Fruit fly (Drosophila melanogaster) whole organism, embryonic: Measurements from ENCODE around the gene smg.

ENCODE experiments used
- Antp ChIP-seq: fragments of 200-800 bp; sonication (Bioruptor generic); optimal IDR thresholded peaks from 3 replicates; lab custom pipeline; 2016; ENCODE audit warnings: missing biosample characterization, missing genetic modification characterization
- CG10462 ChIP-seq: fragments of 200-800 bp; sonication (Bioruptor generic); optimal IDR thresholded peaks from 2 replicates; lab custom pipeline; 2016; ENCODE audit warnings: missing biosample characterization, missing genetic modification characterization
- CG11456 ChIP-seq: fragments of 200-800 bp; sonication (Bioruptor generic); IDR thresholded peaks from 3 replicates; pipeline ENCODE4 v1.3.6; 2022; ENCODE audit warnings: missing biosample characterization, missing genetic modification characterization
- CG12104 ChIP-seq: fragments of 200-800 bp; sonication (Bioruptor generic); optimal IDR thresholded peaks from 3 replicates; lab custom pipeline; 2016; ENCODE audit warnings: missing biosample characterization, missing genetic modification characterization
- CG12391 ChIP-seq: fragments of 200-800 bp; sonication (Bioruptor generic); optimal IDR thresholded peaks from 3 replicates; lab custom pipeline; 2018; ENCODE audit warnings: missing biosample characterization, mild to moderate bottlenecking, missing genetic modification characterization, moderate library complexity
- CG15601 ChIP-seq: fragments of 200-800 bp; sonication (Bioruptor generic); optimal IDR thresholded peaks from 3 replicates; lab custom pipeline; 2019; ENCODE audit warnings: missing biosample characterization, mild to moderate bottlenecking, missing genetic modification characterization, moderate library complexity
- CG17802 ChIP-seq: fragments of 200-800 bp; sonication (Bioruptor generic); optimal IDR thresholded peaks from 2 replicates; lab custom pipeline; 2018; ENCODE audit warnings: missing biosample characterization, mild to moderate bottlenecking, missing genetic modification characterization, moderate library complexity
- CG18619 ChIP-seq: fragments of 200-800 bp; sonication (Bioruptor generic); optimal IDR thresholded peaks from 3 replicates; lab custom pipeline; 2017; ENCODE audit warnings: missing biosample characterization, mild to moderate bottlenecking, missing genetic modification characterization
- CG3065 ChIP-seq: fragments of 200-800 bp; sonication (Bioruptor generic); optimal IDR thresholded peaks from 2 replicates; lab custom pipeline; 2016; ENCODE audit warnings: missing biosample characterization, missing genetic modification characterization
- CG3163 ChIP-seq: fragments of 200-800 bp; sonication (Bioruptor generic); optimal IDR thresholded peaks from 3 replicates; lab custom pipeline; 2016; ENCODE audit warnings: missing biosample characterization, missing genetic modification characterization
- CG32772 ChIP-seq: fragments of 200-800 bp; sonication (Bioruptor generic); IDR thresholded peaks from 2 replicates; pipeline ENCODE4 v1.3.6; 2022; ENCODE audit warnings: missing biosample characterization, missing genetic modification characterization
- CG33557 ChIP-seq: fragments of 200-800 bp; sonication (Bioruptor generic); optimal IDR thresholded peaks from 2 replicates; lab custom pipeline; 2019; ENCODE audit warnings: missing biosample characterization, mild to moderate bottlenecking, missing genetic modification characterization, moderate library complexity
- CG3407 ChIP-seq: fragments of 200-800 bp; sonication (Bioruptor generic); optimal IDR thresholded peaks from 2 replicates; lab custom pipeline; 2018; ENCODE audit warnings: missing biosample characterization, mild to moderate bottlenecking, missing genetic modification characterization
- CG34224 ChIP-seq: fragments of 200-800 bp; sonication (Bioruptor generic); IDR thresholded peaks from 3 replicates; pipeline ENCODE4 v1.3.6; 2022; ENCODE audit warnings: missing biosample characterization, missing genetic modification characterization; ENCODE audit not compliant: partially characterized antibody
- CG4404 ChIP-seq: fragments of 200-800 bp; sonication (Bioruptor generic); IDR thresholded peaks from 2 replicates; pipeline ENCODE4 v1.3.6; 2022; ENCODE audit warnings: missing biosample characterization, missing genetic modification characterization
- CG5953 ChIP-seq: fragments of 200-800 bp; sonication (Bioruptor generic); IDR thresholded peaks from 2 replicates; pipeline ENCODE4 v1.3.6; 2022; ENCODE audit warnings: missing biosample characterization, missing genetic modification characterization
- CG7786 ChIP-seq: fragments of 200-800 bp; sonication (Bioruptor generic); optimal IDR thresholded peaks from 2 replicates; lab custom pipeline; 2016; ENCODE audit warnings: missing biosample characterization, missing genetic modification characterization
- CG8089 ChIP-seq: fragments of 200-800 bp; sonication (Bioruptor generic); optimal IDR thresholded peaks from 3 replicates; lab custom pipeline; 2016; ENCODE audit warnings: missing biosample characterization, missing genetic modification characterization
- CG9609 ChIP-seq: fragments of 200-800 bp; sonication (Bioruptor generic); optimal IDR thresholded peaks from 3 replicates; lab custom pipeline; 2016; ENCODE audit warnings: missing biosample characterization, missing genetic modification characterization
- CG9797 ChIP-seq: fragments of 200-800 bp; sonication (Bioruptor generic); optimal IDR thresholded peaks from 3 replicates; lab custom pipeline; 2018; ENCODE audit warnings: missing biosample characterization, mild to moderate bottlenecking, missing genetic modification characterization
- CkIIα-i1 ChIP-seq: fragments of 200-800 bp; sonication (Bioruptor generic); IDR thresholded peaks from 2 replicates; pipeline ENCODE4 v1.3.6; 2022; ENCODE audit warnings: missing biosample characterization, missing genetic modification characterization
- Dbx ChIP-seq: fragments of 200-800 bp; sonication (Bioruptor generic); IDR thresholded peaks from 3 replicates; pipeline ENCODE4 v1.3.6; 2022; ENCODE audit warnings: missing biosample characterization, missing genetic modification characterization
- Fer1 ChIP-seq: fragments of 200-800 bp; sonication (Bioruptor generic); optimal IDR thresholded peaks from 2 replicates; lab custom pipeline; 2017; ENCODE audit warnings: missing biosample characterization, mild to moderate bottlenecking, missing genetic modification characterization
- Fer3 ChIP-seq: fragments of 200-800 bp; sonication (Bioruptor generic); optimal IDR thresholded peaks from 2 replicates; lab custom pipeline; 2018; ENCODE audit warnings: missing biosample characterization, mild to moderate bottlenecking, missing genetic modification characterization, moderate library complexity
- Gsc ChIP-seq: fragments of 200-800 bp; sonication (Bioruptor generic); IDR thresholded peaks from 2 replicates; pipeline ENCODE4 v1.3.6; 2022; ENCODE audit warnings: missing biosample characterization, missing genetic modification characterization
- HmgD ChIP-seq: fragments of 200-800 bp; sonication (Bioruptor generic); optimal IDR thresholded peaks from 3 replicates; lab custom pipeline; 2016; ENCODE audit warnings: missing biosample characterization, missing genetic modification characterization
- Hr3 ChIP-seq: fragments of 200-800 bp; sonication (Bioruptor generic); optimal IDR thresholded peaks from 3 replicates; lab custom pipeline; 2016; ENCODE audit warnings: missing biosample characterization, missing genetic modification characterization
- Opbp ChIP-seq: fragments of 200-800 bp; sonication (Bioruptor generic); IDR thresholded peaks from 3 replicates; pipeline ENCODE4 v1.3.6; 2022; ENCODE audit warnings: missing biosample characterization, missing genetic modification characterization; ENCODE audit not compliant: partially characterized antibody
- amos ChIP-seq: fragments of 200-800 bp; sonication (Bioruptor generic); IDR thresholded peaks from 2 replicates; pipeline ENCODE4 v1.3.6; 2022; ENCODE audit warnings: missing biosample characterization, missing genetic modification characterization; ENCODE audit not compliant: partially characterized antibody
- ash1 ChIP-seq: fragments of 200-800 bp; sonication (Bioruptor generic); optimal IDR thresholded peaks from 2 replicates; lab custom pipeline; 2018; ENCODE audit warnings: missing biosample characterization, mild to moderate bottlenecking, missing genetic modification characterization
- cad ChIP-seq: fragments of >200 bp; optimal IDR thresholded peaks from 2 replicates; lab custom pipeline; 2017; ENCODE audit warnings: missing biosample characterization, missing genetic modification characterization
- ems ChIP-seq: fragments of 200-800 bp; sonication (Bioruptor generic); optimal IDR thresholded peaks from 3 replicates; lab custom pipeline; 2016; ENCODE audit warnings: missing biosample characterization, missing genetic modification characterization
- fd64A ChIP-seq: fragments of 200-800 bp; sonication (Bioruptor generic); optimal IDR thresholded peaks from 3 replicates; lab custom pipeline; 2018; ENCODE audit warnings: missing biosample characterization, mild to moderate bottlenecking, missing genetic modification characterization
- fd96Cb ChIP-seq: fragments of 200-800 bp; sonication (Bioruptor generic); optimal IDR thresholded peaks from 2 replicates; lab custom pipeline; 2018; ENCODE audit warnings: missing biosample characterization, mild to moderate bottlenecking, missing genetic modification characterization, moderate library complexity
- ham ChIP-seq: fragments of 200-800 bp; sonication (Bioruptor generic); IDR thresholded peaks from 2 replicates; pipeline ENCODE4 v1.3.6; 2022; ENCODE audit warnings: missing biosample characterization, missing genetic modification characterization
- her ChIP-seq: fragments of 200-800 bp; sonication (Bioruptor generic); optimal IDR thresholded peaks from 2 replicates; lab custom pipeline; 2016; ENCODE audit warnings: missing biosample characterization, missing genetic modification characterization
- kay ChIP-seq: fragments of 200-800 bp; sonication (Bioruptor generic); optimal IDR thresholded peaks from 2 replicates; lab custom pipeline; 2016; ENCODE audit warnings: missing biosample characterization, missing genetic modification characterization
- lilli ChIP-seq: fragments of 200-800 bp; sonication (Bioruptor generic); optimal IDR thresholded peaks from 3 replicates; lab custom pipeline; 2016; ENCODE audit warnings: missing biosample characterization, missing genetic modification characterization
- rib ChIP-seq: fragments of 200-800 bp; sonication (Bioruptor generic); IDR thresholded peaks from 2 replicates; pipeline ENCODE4 v1.3.6; 2022; ENCODE audit warnings: missing biosample characterization, missing genetic modification characterization
- row ChIP-seq: fragments of 200-800 bp; sonication (Bioruptor generic); IDR thresholded peaks from 3 replicates; pipeline ENCODE4 v1.3.6; 2022; ENCODE audit warnings: missing biosample characterization, missing genetic modification characterization
- salm ChIP-seq: fragments of 200-800 bp; sonication (Bioruptor generic); optimal IDR thresholded peaks from 2 replicates; lab custom pipeline; 2018; ENCODE audit warnings: missing biosample characterization, mild to moderate bottlenecking, missing genetic modification characterization
- sd ChIP-seq: fragments of 200-800 bp; sonication (Bioruptor generic); optimal IDR thresholded peaks from 3 replicates; lab custom pipeline; 2018; ENCODE audit warnings: missing biosample characterization, mild to moderate bottlenecking, missing genetic modification characterization, moderate library complexity
- slbo ChIP-seq: fragments of 200-800 bp; sonication (Bioruptor generic); IDR thresholded peaks from 2 replicates; pipeline ENCODE4 v1.3.6; 2022; ENCODE audit warnings: missing biosample characterization, missing genetic modification characterization
- sob ChIP-seq: fragments of 200-800 bp; sonication (Bioruptor generic); IDR thresholded peaks from 2 replicates; pipeline ENCODE4 v1.3.6; 2022; ENCODE audit warnings: missing biosample characterization, missing genetic modification characterization

Gene smg

dm6 chr3L:8996173-8996767 is 1.5 kb downstream of the smg start (continued):
- TF ChIP-seq CG10462 (GFP tag; lab: Kevin White, UChicago) (no peak), Fer1 (GFP tag; lab: Kevin White, UChicago) (peak; percentile 18), sob (GFP tag; lab: Robert Waterston, UW) (peak; percentile 63; the same call in 1 of the 2 replicates), Opbp (no peak), CG9609 (GFP tag; lab: Kevin White, UChicago) (peak; percentile 24), fd64A (GFP tag; lab: Kevin White, UChicago) (no peak), CG4404 (GFP tag; lab: Robert Waterston, UW) (peak; percentile 36; the same call in 1 of the 2 replicates), CG11456 (GFP tag; lab: Robert Waterston, UW) (peak; percentile 67; the same call in 2 of the 3 replicates), CG33557 (GFP tag; lab: Kevin White, UChicago) (no peak), cad (no peak), CG12104 (GFP tag; lab: Kevin White, UChicago) (peak; percentile 25), ash1 (GFP tag; lab: Kevin White, UChicago) (no peak), CG7786 (peak; percentile 32), HmgD (no peak), ham (GFP tag; lab: Robert Waterston, UW) (no peak), Hr3 (GFP tag; lab: Kevin White, UChicago) (peak; percentile 48), CkIIα-i1 (GFP tag; lab: Robert Waterston, UW) (no peak), CG5953 (GFP tag; lab: Robert Waterston, UW) (peak; percentile 27; the same call in 1 of the 2 replicates), amos (GFP tag; lab: Robert Waterston, UW) (no peak), CG3163 (GFP tag; lab: Kevin White, UChicago) (no peak), CG32772 (GFP tag; lab: Robert Waterston, UW) (peak; percentile 77), CG3407 (GFP tag; lab: Kevin White, UChicago) (peak; percentile 40), CG9797 (GFP tag; lab: Kevin White, UChicago) (no peak), row (GFP tag; lab: Robert Waterston, UW) (peak; percentile 79), sd (tag; lab: Kevin White, UChicago) (no peak), Antp (GFP tag; lab: Kevin White, UChicago) (peak; percentile 20), CG12391 (tag; lab: Kevin White, UChicago) (peak; percentile 75), lilli (GFP tag; lab: Kevin White, UChicago) (peak; percentile 68), salm (tag; lab: Kevin White, UChicago) (peak; percentile 34), CG15601 (tag; lab: Kevin White, UChicago) (no peak), slbo (GFP tag; lab: Robert Waterston, UW) (peak; percentile 66), CG3065 (GFP tag; lab: Kevin White, UChicago) (no peak), CG17802 (tag; lab: Kevin White, UChicago) (no peak), rib (GFP tag; lab: Robert Waterston, UW) (no peak), Fer3 (tag; lab: Kevin White, UChicago) (peak; percentile 40), Dbx (0 out of 3 replicates have a peak, but pooled peaks have one; percentile 37), kay (no peak), fd96Cb (tag; lab: Kevin White, UChicago) (peak; percentile 71), CG34224 (GFP tag; lab: Robert Waterston, UW) (no peak), CG18619 (GFP tag; lab: Kevin White, UChicago) (peak; percentile 23), ems (peak; percentile 51), Gsc (GFP tag; lab: Robert Waterston, UW) (no peak), CG8089 (GFP tag; lab: Kevin White, UChicago) (no peak), her (GFP tag; lab: Kevin White, UChicago) (no peak)
